Fruit fly (Drosophila melanogaster) whole organism, adult: ENCODE data around the gene Cbs.

Experiments used
- CG12768 ChIP-seq: fragments of 200-800 bp; sonication (Bioruptor generic); optimal IDR thresholded peaks from 2 replicates; lab custom pipeline; 2017; ENCODE audit warnings: missing biosample characterization, missing genetic modification characterization, mild to moderate bottlenecking, moderate library complexity, missing genetic modification reagents
- CG33017 ChIP-seq: fragments of 200-800 bp; sonication (Bioruptor generic); optimal IDR thresholded peaks from 2 replicates; lab custom pipeline; 2018; ENCODE audit warnings: missing biosample characterization, mild to moderate bottlenecking, missing genetic modification characterization, moderate library complexity
- CG5204 ChIP-seq: fragments of 200-800 bp; sonication (Bioruptor generic); optimal IDR thresholded peaks from 2 replicates; lab custom pipeline; 2016; ENCODE audit warnings: missing biosample characterization, missing genetic modification characterization
- CG7101 ChIP-seq: fragments of 200-800 bp; sonication (Bioruptor generic); optimal IDR thresholded peaks from 2 replicates; lab custom pipeline; 2018; ENCODE audit warnings: missing biosample characterization, mild to moderate bottlenecking, missing genetic modification characterization, moderate library complexity
- Hr96 ChIP-seq: fragments of 200-800 bp; sonication (Bioruptor generic); optimal IDR thresholded peaks from 2 replicates; lab custom pipeline; 2016; ENCODE audit warnings: missing biosample characterization, missing genetic modification characterization
- kay ChIP-seq: fragments of 200-800 bp; sonication (Bioruptor generic); peaks from one replicate; lab custom pipeline; 2016; ENCODE audit warnings: missing biosample characterization, missing genetic modification characterization, borderline replicate concordance

dm6 chrX:21034638-21035037 lies 10.3 kb upstream of the Cbs start:
- TF ChIP-seq CG33017 (tag; lab: Kevin White, UChicago) (no peak), CG5204 (GFP tag; lab: Kevin White, UChicago) (no peak), kay (GFP tag; lab: Kevin White, UChicago) (no peak), CG12768 (GFP tag; lab: Kevin White, UChicago) (no peak), Hr96 (GFP tag; lab: Kevin White, UChicago) (no peak), CG7101 (tag; lab: Kevin White, UChicago) (no peak)
